Fruit fly (Drosophila melanogaster) whole organism, larva: ENCODE results near the gene CG1840.

Experiments
- noc ChIP-seq: fragments of 200-800 bp; sonication (Bioruptor generic); optimal IDR thresholded peaks from 3 replicates; lab custom pipeline; 2019; ENCODE audit warnings: missing biosample characterization, mild to moderate bottlenecking, missing genetic modification characterization, moderate library complexity

CG1840 gene

dm6 chrX:11922650-11923237, 34.6 kb downstream of the CG1840 start:
- no peak for TF ChIP-seq noc (tag; lab: Kevin White, UChicago)

- no peak for TF ChIP-seq noc (tag; lab: Kevin White, UChicago)
Observed at dm6 chrX:11923698-11924097, 35.5 kb downstream of the CG1840 start.

dm6 chrX:11924562-11924961, 36.4 kb downstream of the CG1840 start, which contains the start of gene Sclp:
TSS of gene Sclp (minus strand) at chrX:11924662.
- TF ChIP-seq noc (tag; lab: Kevin White, UChicago), result no peak

dm6 chrX:11925213-11925612, 37.1 kb downstream of the CG1840 start:
- peak; percentile 13 for TF ChIP-seq noc (tag; lab: Kevin White, UChicago)

- TF ChIP-seq noc (tag; lab: Kevin White, UChicago), result no peak
Observed at dm6 chrX:11930726-11931125, 42.6 kb downstream of the CG1840 start, which contains the start of gene Pdzd8. TSS of gene Pdzd8 (minus strand) at chrX:11930850.
